Worm (Caenorhabditis elegans) whole organism, L1 larva: Measurements from ENCODE around the gene frpr-12.

Source experiments
- efl-1 ChIP-seq, 4 experiments: fragments of 150-350 bp; optimal IDR thresholded peaks in 3 of 4; peaks in 1 of 4; 1 replicate in 1 of 4; 2 replicates in 3 of 4; lab custom pipeline; 2014; ENCODE audit warnings: missing biosample characterization in 2 of 4, missing genetic modification characterization in 2 of 4, missing genetic modification reagents in 2 of 4
- fos-1 ChIP-seq: fragments of 150-350 bp; optimal IDR thresholded peaks from 2 replicates; lab custom pipeline; 2014; ENCODE audit warnings: missing biosample characterization, missing genetic modification characterization
- lin-13 ChIP-seq: fragments of 150-350 bp; optimal IDR thresholded peaks from 2 replicates; lab custom pipeline; 2014; ENCODE audit warnings: missing biosample characterization, missing genetic modification reagents, missing genetic modification characterization
- mdl-1 ChIP-seq, 2 experiments: fragments of 150-350 bp; optimal IDR thresholded peaks; 2 replicates each; lab custom pipeline; 2014 to 2017; ENCODE audit warnings: missing biosample characterization in 2 of 2, missing genetic modification characterization in 2 of 2, inconsistent platforms in 1 of 2
- mef-2 ChIP-seq: fragments of 150-350 bp; optimal IDR thresholded peaks from 2 replicates; lab custom pipeline; 2014; ENCODE audit warnings: missing biosample characterization, missing genetic modification characterization
- nhr-76 ChIP-seq: sonication (generic microtip); optimal IDR thresholded peaks from 2 replicates; lab custom pipeline; 2017; ENCODE audit warnings: missing biosample characterization, missing genetic modification characterization
- snpc-4 ChIP-seq: fragments of 150-350 bp; optimal IDR thresholded peaks from 2 replicates; lab custom pipeline; 2014; ENCODE audit warnings: missing biosample characterization, missing genetic modification characterization
- unc-86 ChIP-seq: sonication (generic microtip); optimal IDR thresholded peaks from 2 replicates; lab custom pipeline; 2016; ENCODE audit warnings: missing genetic modification characterization, missing compliant biosample characterization
- zag-1 ChIP-seq: fragments of 150-350 bp; optimal IDR thresholded peaks from 2 replicates; lab custom pipeline; 2014; ENCODE audit warnings: missing biosample characterization, missing genetic modification characterization

- TF ChIP-seq lin-13 (GFP tag; lab: Kevin White, UChicago), result no peak
- TF ChIP-seq nhr-76, result no peak
- no peak for TF ChIP-seq zag-1 (tag; lab: Kevin White, UChicago)
- no peak for TF ChIP-seq efl-1 (optimal IDR thresholded peaks at IDR 0.05; lab: Kevin White, UChicago)
- TF ChIP-seq efl-1 (GFP tag; optimal IDR thresholded peaks at IDR 0.05 in 1 of 2; lab: Kevin White, UChicago), result no peak
- no peak for TF ChIP-seq fos-1 (tag; lab: Kevin White, UChicago)
- TF ChIP-seq unc-86 (tag; lab: Kevin White, UChicago), result no peak
- TF ChIP-seq snpc-4 (tag; lab: Kevin White, UChicago), result no peak
- TF ChIP-seq mef-2 (tag; lab: Kevin White, UChicago), result no peak
- TF ChIP-seq mdl-1 (tag; optimal IDR thresholded peaks at IDR 0.05; lab: Kevin White, UChicago), result no peak
Observed at ce11 chrV:8940419-8940818, 37.6 kb downstream of the frpr-12 start.
